Worm (Caenorhabditis elegans) whole organism, early embryonic: Measurements from ENCODE around the gene F45F2.10.

ENCODE experiments used
- B0310.2 ChIP-seq: sonication (generic microtip); optimal IDR thresholded peaks from 2 replicates; lab custom pipeline; 2016; ENCODE audit warnings: mild to moderate bottlenecking, missing genetic modification characterization, missing compliant biosample characterization
- aly-1 ChIP-seq: sonication (generic microtip); optimal IDR thresholded peaks from 2 replicates; lab custom pipeline; 2016; ENCODE audit warnings: missing genetic modification characterization, missing compliant biosample characterization
- ama-1 ChIP-seq: fragments of 150-350 bp; optimal IDR thresholded peaks from 2 replicates; lab custom pipeline; 2014
- ceh-36 ChIP-seq: sonication (generic microtip); optimal IDR thresholded peaks from 2 replicates; lab custom pipeline; 2016; ENCODE audit warnings: missing genetic modification characterization, inconsistent platforms, missing compliant biosample characterization
- ets-7 ChIP-seq: sonication (generic microtip); optimal IDR thresholded peaks from 2 replicates; lab custom pipeline; 2016; ENCODE audit warnings: missing genotype, missing genetic modification characterization, missing compliant biosample characterization
- scrt-1 ChIP-seq: fragments of 200-800 bp; sonication (Bioruptor generic); IDR thresholded peaks from 2 replicates; pipeline ENCODE4 v1.3.6; 2022; ENCODE audit warnings: missing genetic modification characterization, missing compliant biosample characterization

- TF ChIP-seq scrt-1 (no peak), ama-1 (lab: Kevin White, UChicago) (no peak), ets-7 (tag; lab: Kevin White, UChicago) (no peak), B0310.2 (tag; lab: Kevin White, UChicago) (no peak), aly-1 (tag; lab: Kevin White, UChicago) (no peak), ceh-36 (no peak)
These were observed 37.4 kb downstream of the F45F2.10 start for ce11 chrV:8481274-8481673.
